Fruit fly (Drosophila melanogaster): ENCODE results near the gene Prp40.

Gene Prp40

DNA sequence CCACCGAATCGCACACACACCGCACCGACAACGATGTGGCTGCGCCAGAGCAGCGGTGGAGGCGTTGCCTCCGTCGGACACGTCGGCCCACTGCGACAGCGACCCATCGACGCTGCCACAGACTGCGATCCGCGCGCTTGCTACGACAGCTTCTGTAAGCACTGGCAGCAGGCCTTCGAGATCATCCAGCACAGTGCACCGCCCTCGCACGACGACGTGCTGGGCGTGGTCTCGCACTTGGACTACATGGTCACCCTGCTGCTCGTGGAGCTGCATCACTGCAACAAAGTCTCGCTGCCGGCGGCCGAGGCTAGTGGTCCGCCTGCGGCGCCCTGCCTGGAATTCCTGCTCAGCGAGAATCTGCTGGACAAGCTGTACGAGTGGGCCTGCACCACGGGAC, 29.3 kb upstream of the Prp40 start (continued):
- no peak for TF ChIP-seq CG4707 (GFP tag; optimal IDR thresholded peaks at IDR 0.05)
- no peak for TF ChIP-seq wdn (GFP tag; IDR thresholded peaks at IDR 0.05)
- peak; percentile 44 for TF ChIP-seq Med (GFP tag)
- TF ChIP-seq CG13424 (tag; optimal IDR thresholded peaks at IDR 0.05) = no peak
- TF ChIP-seq CrebB (tag; optimal IDR thresholded peaks at IDR 0.05) = no peak
- TF ChIP-seq pum (GFP tag; optimal IDR thresholded peaks at IDR 0.05) = no peak
- peak; percentile 82 for TF ChIP-seq CG8478 (optimal IDR thresholded peaks at IDR 0.05)
- no peak for TF ChIP-seq Hr51 (GFP tag; optimal IDR thresholded peaks at IDR 0.05)
- no peak for TF ChIP-seq nerfin-2 (GFP tag; IDR thresholded peaks at IDR 0.05; ENCODE audit: partially characterized antibody)
- no peak for TF ChIP-seq sug (tag; optimal IDR thresholded peaks at IDR 0.05)
- no peak for TF ChIP-seq CG8359 (GFP tag; optimal IDR thresholded peaks at IDR 0.05; ENCODE audit: borderline replicate concordance)
- TF ChIP-seq Lpt (GFP tag; optimal IDR thresholded peaks at IDR 0.05) = no peak
- no peak for TF ChIP-seq Ravus (GFP tag; IDR thresholded peaks at IDR 0.05)
- TF ChIP-seq Xbp1 (GFP tag; optimal IDR thresholded peaks at IDR 0.05) = no peak
- no peak for TF ChIP-seq NK7.1 (GFP tag; optimal IDR thresholded peaks at IDR 0.05)
- no peak for TF ChIP-seq lmd (GFP tag; IDR thresholded peaks at IDR 0.05)
- TF ChIP-seq slp2 (GFP tag; optimal IDR thresholded peaks at IDR 0.05) = no peak
- TF ChIP-seq sd (tag; optimal IDR thresholded peaks at IDR 0.05) = no peak
- TF ChIP-seq HmgD (GFP tag; optimal IDR thresholded peaks at IDR 0.05) = no peak
- no peak for TF ChIP-seq Sin3A (optimal IDR thresholded peaks at IDR 0.05)
- TF ChIP-seq CkIIα-i1 (GFP tag; IDR thresholded peaks at IDR 0.05) = no peak
- TF ChIP-seq CG7357 (GFP tag; IDR thresholded peaks at IDR 0.05) = 0 out of 3 replicates have a peak, but pooled peaks have one; percentile 15
- peak; percentile 52; the same call in 1 of the 2 replicates for TF ChIP-seq Awh (GFP tag; IDR thresholded peaks at IDR 0.05)
- TF ChIP-seq Dbx (GFP tag; IDR thresholded peaks at IDR 0.05) = peak; percentile 22; the same call in 1 of the 3 replicates
- no peak for TF ChIP-seq twi (tag; optimal IDR thresholded peaks at IDR 0.05)

DNA sequence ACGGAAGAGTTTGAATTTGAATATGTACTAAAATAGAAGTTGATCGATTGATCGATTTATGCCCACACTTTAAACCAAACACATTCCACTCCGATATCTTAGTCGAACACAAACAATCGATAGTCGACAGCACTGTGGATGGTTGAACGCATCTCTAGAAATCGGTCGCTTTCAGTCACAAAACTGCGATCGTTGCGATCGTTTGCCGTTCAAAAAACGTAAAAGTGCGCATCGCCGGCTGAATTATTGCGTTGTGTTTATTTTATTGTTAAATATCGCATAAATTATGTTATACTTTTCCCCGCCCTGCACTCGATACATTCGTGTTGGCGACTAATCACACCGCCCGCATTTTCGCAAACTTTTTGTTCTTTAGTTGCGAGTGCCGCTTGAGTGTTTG, 23.9 kb upstream of the Prp40 start, which contains the start of gene Ccdc85:
Gene Ccdc85, plus strand, starts transcription at position 174 of the 400 bp plus-strand sequence.
- TF ChIP-seq CG9727 (GFP tag; optimal IDR thresholded peaks at IDR 0.05) (no peak), Myb (GFP tag; optimal IDR thresholded peaks at IDR 0.05) (peak; percentile 97), Ptx1 (GFP tag; IDR thresholded peaks at IDR 0.05) (no peak), CG1233 (GFP tag; optimal IDR thresholded peaks at IDR 0.05) (no peak), Dfd (GFP tag; optimal IDR thresholded peaks at IDR 0.05) (no peak), CG4328 (GFP tag; optimal IDR thresholded peaks at IDR 0.05) (no peak), bbx (GFP tag; IDR thresholded peaks at IDR 0.05; ENCODE audit: partially characterized antibody) (peak; percentile 99), Ssrp (tag; optimal IDR thresholded peaks at IDR 0.05) (no peak), CG1647 (GFP tag; optimal IDR thresholded peaks at IDR 0.05) (no peak), Tbp (GFP tag; optimal IDR thresholded peaks at IDR 0.05) (no peak), CG7357 (GFP tag; IDR thresholded peaks at IDR 0.05) (no peak), cas (GFP tag; IDR thresholded peaks at IDR 0.05) (no peak), CG4424 (GFP tag; optimal IDR thresholded peaks at IDR 0.05) (no peak), CG2116 (GFP tag; optimal IDR thresholded peaks at IDR 0.05) (peak; percentile 88), CG2875 (GFP tag; optimal IDR thresholded peaks at IDR 0.05) (no peak), trem (tag; optimal IDR thresholded peaks at IDR 0.05) (peak; percentile 83), CG31441 (GFP tag; IDR thresholded peaks at IDR 0.05) (no peak), wdn (GFP tag; IDR thresholded peaks at IDR 0.05) (no peak), HmgZ (tag; optimal IDR thresholded peaks at IDR 0.05) (peak; percentile 58), HLH4C (GFP tag; IDR thresholded peaks at IDR 0.05; ENCODE audit: partially characterized antibody) (peak; percentile 99), slbo (GFP tag; IDR thresholded peaks at IDR 0.05) (0 out of 2 replicates have a peak, but pooled peaks have one; percentile 13), CG7963 (GFP tag; IDR thresholded peaks at IDR 0.05; ENCODE audit: partially characterized antibody) (peak; percentile 99), Ravus (GFP tag; IDR thresholded peaks at IDR 0.05) (no peak), pita (GFP tag; optimal IDR thresholded peaks at IDR 0.05) (no peak), B-H2 (GFP tag; optimal IDR thresholded peaks at IDR 0.05) (peak; percentile 30), CG14965 (GFP tag; optimal IDR thresholded peaks at IDR 0.05; ENCODE audit: borderline replicate concordance) (no peak), ftz-f1 (GFP tag; optimal IDR thresholded peaks at IDR 0.05) (no peak), zfh1 (GFP tag; IDR thresholded peaks at IDR 0.05) (no peak), CG8765 (GFP tag; IDR thresholded peaks at IDR 0.05) (no peak), gro (GFP tag; optimal IDR thresholded peaks at IDR 0.05) (peak; percentile 8)
